Worm (Caenorhabditis elegans) whole organism, midembryonic: ENCODE measurements around the gene mig-15.

Experiments used
- T22C8.4 ChIP-seq: fragments of 200-800 bp; sonication (Bioruptor generic); IDR thresholded peaks from 2 replicates; pipeline ENCODE4 v1.3.6; 2022; ENCODE audit warnings: missing genetic modification characterization, missing compliant biosample characterization
- cog-1 ChIP-seq: sonication (generic microtip); optimal IDR thresholded peaks from 2 replicates; lab custom pipeline; 2016; ENCODE audit warnings: missing genetic modification characterization, missing compliant biosample characterization
- flt-1 ChIP-seq: fragments of 200-800 bp; sonication (Bioruptor generic); IDR thresholded peaks from 2 replicates; pipeline ENCODE4 v1.3.6; 2022; ENCODE audit warnings: missing genetic modification characterization, missing compliant biosample characterization
- klf-2 ChIP-seq: fragments of 200-800 bp; sonication (Bioruptor generic); conservative IDR thresholded peaks from 2 replicates; pipeline ENCODE4 v1.3.6; 2022; ENCODE audit warnings: missing genetic modification reagents, missing genetic modification characterization, missing compliant biosample characterization
- med-1 ChIP-seq: sonication (generic microtip); optimal IDR thresholded peaks from 2 replicates; lab custom pipeline; 2017; ENCODE audit warnings: missing genetic modification characterization, mild to moderate bottlenecking, missing compliant biosample characterization, antibody characterized with exemption, missing genetic modification reagents; ENCODE audit not compliant: insufficient read depth
- ref-1 ChIP-seq: fragments of 200-800 bp; sonication (Bioruptor generic); conservative IDR thresholded peaks from 2 replicates; pipeline ENCODE4 v1.3.6; 2022; ENCODE audit warnings: missing genetic modification reagents, missing genetic modification characterization, missing compliant biosample characterization
- tab-1 ChIP-seq: fragments of 200-800 bp; sonication (Bioruptor generic); IDR thresholded peaks from 2 replicates; pipeline ENCODE4 v1.3.6; 2022; ENCODE audit warnings: missing genetic modification characterization, missing compliant biosample characterization
- ztf-23 ChIP-seq: fragments of 200-800 bp; sonication (Bioruptor generic); IDR thresholded peaks from 2 replicates; pipeline ENCODE4 v1.3.6; 2022; ENCODE audit warnings: missing genetic modification reagents, missing genetic modification characterization, missing compliant biosample characterization
- ztf-29 ChIP-seq: fragments of 200-800 bp; sonication (Bioruptor generic); IDR thresholded peaks from 2 replicates; pipeline ENCODE4 v1.3.6; 2022; ENCODE audit warnings: missing genetic modification reagents, missing genetic modification characterization, missing compliant biosample characterization

The mig-15 gene

DNA sequence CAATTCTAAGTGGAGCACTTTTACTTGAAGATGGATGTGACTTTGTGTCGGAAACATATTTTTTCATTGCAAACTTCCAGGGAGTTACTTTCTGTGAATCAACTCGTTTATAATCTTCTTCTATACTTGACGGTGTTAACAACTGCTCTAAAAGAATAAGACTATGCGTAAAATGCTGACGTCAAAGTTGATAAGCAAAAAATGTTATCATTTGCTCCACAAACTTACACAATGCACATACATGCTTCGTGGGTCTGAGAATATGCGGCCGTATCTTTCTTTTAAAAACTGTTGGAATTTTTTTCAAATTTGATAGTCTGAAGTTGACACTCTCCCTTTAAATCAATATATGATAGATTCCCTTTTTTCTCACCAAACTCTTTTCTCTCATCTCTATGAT, 33.3 kb downstream of the mig-15 start:
- no peak for TF ChIP-seq tab-1 (GFP tag; lab: Robert Waterston, UW)

ce11 chrX:10394238-10394637, 34.2 kb downstream of the mig-15 start:
- TF ChIP-seq ref-1 (GFP tag; lab: Robert Waterston, UW), result no peak
- TF ChIP-seq cog-1 (tag; lab: Kevin White, UChicago), result peak; percentile 36

DNA sequence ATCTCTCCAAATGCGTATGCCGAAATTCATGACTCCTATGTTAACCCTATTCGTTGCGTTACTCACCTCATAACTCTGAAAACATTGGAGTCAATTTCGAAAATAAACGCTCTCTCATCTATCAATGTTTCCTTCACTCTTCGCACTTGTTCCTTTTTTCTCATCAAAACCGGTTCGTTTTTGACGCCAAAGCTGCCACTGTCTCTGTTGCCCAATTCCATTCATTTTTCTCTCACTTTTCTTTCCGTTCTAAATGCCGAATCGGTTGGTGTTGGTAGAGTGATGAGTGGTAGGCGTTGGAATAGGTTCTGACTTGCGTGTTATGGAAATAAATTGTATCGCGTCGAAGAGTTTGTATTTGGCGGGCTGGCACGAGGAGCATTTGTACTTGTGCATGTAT, 35.1 kb downstream of the mig-15 start:
- no peak for TF ChIP-seq klf-2 (GFP tag; lab: Robert Waterston, UW)
- no peak for TF ChIP-seq ztf-23 (GFP tag; lab: Robert Waterston, UW)

DNA sequence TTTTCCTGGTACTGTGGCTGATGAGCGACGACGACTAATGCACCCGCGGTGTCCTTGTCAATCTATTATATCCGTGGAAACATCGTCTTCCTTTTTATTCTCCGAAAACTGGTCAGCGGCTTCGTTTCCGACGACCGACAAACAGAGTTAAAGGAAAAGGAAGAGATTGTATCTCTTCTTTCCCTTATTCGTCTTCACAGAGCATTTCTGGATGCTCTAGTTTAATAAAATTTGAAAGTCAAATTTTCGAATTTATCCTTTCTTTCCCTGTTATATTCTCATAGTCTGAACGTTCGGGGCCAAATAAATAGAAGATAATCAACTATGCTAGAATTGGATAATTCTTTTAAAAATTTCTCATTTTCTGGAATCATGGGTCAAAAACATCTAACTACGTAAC, 35.7 kb downstream of the mig-15 start:
- no peak for TF ChIP-seq ztf-29 (GFP tag; lab: Robert Waterston, UW)
- TF ChIP-seq flt-1, result no peak
- TF ChIP-seq ztf-23 (GFP tag; lab: Robert Waterston, UW), result no peak
- no peak for TF ChIP-seq cog-1 (tag; lab: Kevin White, UChicago)
- no peak for TF ChIP-seq med-1 (GFP tag; lab: Kevin White, UChicago)
- no peak for TF ChIP-seq T22C8.4 (GFP tag; lab: Robert Waterston, UW)
- TF ChIP-seq ref-1 (GFP tag; lab: Robert Waterston, UW), result no peak
- TF ChIP-seq klf-2 (GFP tag; lab: Robert Waterston, UW), result no peak
- TF ChIP-seq tab-1 (GFP tag; lab: Robert Waterston, UW), result no peak

- no peak for TF ChIP-seq ztf-29 (GFP tag; lab: Robert Waterston, UW)
- TF ChIP-seq T22C8.4 (GFP tag; lab: Robert Waterston, UW), result no peak
- TF ChIP-seq cog-1 (tag; lab: Kevin White, UChicago), result peak; percentile 10
Observed at ce11 chrX:10391174-10391573, 37.3 kb downstream of the mig-15 start.

DNA sequence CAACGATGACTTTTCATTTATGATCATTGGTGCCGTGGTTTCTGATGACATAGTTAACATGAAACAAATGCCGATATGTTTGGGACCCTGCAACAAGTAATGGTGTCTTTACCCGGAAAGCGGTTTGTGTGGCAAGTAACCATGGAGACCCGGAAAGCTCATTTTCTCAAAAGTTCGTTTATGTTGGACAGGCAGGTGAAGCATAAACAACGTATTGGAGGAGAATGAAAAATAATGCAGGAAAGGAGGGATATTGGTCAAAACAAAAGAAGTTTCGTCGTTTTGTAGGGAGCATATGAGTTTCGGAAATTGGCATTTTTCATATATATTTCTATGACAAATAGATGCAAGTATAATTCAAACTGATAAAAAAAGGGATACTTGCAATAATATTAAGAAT, 42.0 kb downstream of the mig-15 start, which contains the start of gene dyf-6:
Gene dyf-6, minus strand, starts transcription at position 101 of the 400 bp plus-strand sequence.
- no peak for TF ChIP-seq ztf-23 (GFP tag; lab: Robert Waterston, UW)
- no peak for TF ChIP-seq T22C8.4 (GFP tag; lab: Robert Waterston, UW)
- TF ChIP-seq ref-1 (GFP tag; lab: Robert Waterston, UW), result no peak
- TF ChIP-seq klf-2 (GFP tag; lab: Robert Waterston, UW), result no peak
- no peak for TF ChIP-seq flt-1
- no peak for TF ChIP-seq tab-1 (GFP tag; lab: Robert Waterston, UW)
- no peak for TF ChIP-seq cog-1 (tag; lab: Kevin White, UChicago)
- TF ChIP-seq ztf-29 (GFP tag; lab: Robert Waterston, UW), result no peak
- TF ChIP-seq med-1 (GFP tag; lab: Kevin White, UChicago), result no peak

DNA sequence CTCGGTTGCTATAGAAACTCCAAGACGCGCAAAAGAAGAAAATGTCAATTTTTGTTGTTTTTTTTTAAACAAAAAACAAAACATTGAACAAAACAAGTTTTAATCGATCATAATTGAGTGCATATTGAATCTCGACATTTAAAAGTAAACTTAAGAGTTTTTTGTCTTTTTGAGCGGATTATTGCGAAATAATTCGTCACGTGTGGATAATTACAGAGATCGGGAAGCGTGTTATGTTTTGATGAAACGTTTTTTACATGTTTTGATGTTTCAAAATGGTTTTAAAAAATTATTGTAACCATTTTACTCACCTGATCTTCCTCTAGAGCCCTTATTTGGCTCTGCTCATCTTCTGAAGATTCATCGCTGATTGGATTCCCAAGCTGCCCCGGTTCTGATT, 42.5 kb downstream of the mig-15 start:
- TF ChIP-seq tab-1 (GFP tag; lab: Robert Waterston, UW) (no peak), med-1 (GFP tag; lab: Kevin White, UChicago) (no peak), klf-2 (GFP tag; lab: Robert Waterston, UW) (no peak), flt-1 (no peak), ztf-23 (GFP tag; lab: Robert Waterston, UW) (no peak), ref-1 (GFP tag; lab: Robert Waterston, UW) (no peak), T22C8.4 (GFP tag; lab: Robert Waterston, UW) (no peak), ztf-29 (GFP tag; lab: Robert Waterston, UW) (no peak), cog-1 (tag; lab: Kevin White, UChicago) (no peak)

DNA sequence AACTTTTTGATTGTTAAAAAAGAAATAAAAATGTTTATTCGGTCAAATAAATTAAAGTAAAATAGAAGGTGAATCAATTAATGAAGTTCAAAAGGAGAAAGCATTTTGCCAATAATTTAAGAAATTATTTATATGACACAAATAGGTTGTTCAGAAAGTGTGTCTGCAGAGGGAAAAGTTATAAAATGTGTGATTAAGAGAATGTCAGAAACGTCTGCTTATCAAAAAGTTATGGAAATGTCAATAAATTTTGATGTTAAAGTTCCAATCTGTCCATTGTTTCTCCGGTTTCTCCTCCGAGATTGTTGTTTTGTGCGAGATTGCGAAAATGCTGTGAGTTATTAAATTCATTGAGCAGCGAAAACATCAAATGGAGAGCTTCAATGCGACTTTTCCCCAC, 48.8 kb downstream of the mig-15 start, which contains the start of gene rme-4:
Gene rme-4, minus strand, starts transcription at position 168 of the 400 bp plus-strand sequence.
- TF ChIP-seq ztf-29 (GFP tag; lab: Robert Waterston, UW) (no peak), med-1 (GFP tag; lab: Kevin White, UChicago) (no peak), ref-1 (GFP tag; lab: Robert Waterston, UW) (no peak), cog-1 (tag; lab: Kevin White, UChicago) (no peak), flt-1 (no peak), ztf-23 (GFP tag; lab: Robert Waterston, UW) (no peak), klf-2 (GFP tag; lab: Robert Waterston, UW) (no peak), T22C8.4 (GFP tag; lab: Robert Waterston, UW) (no peak)

- TF ChIP-seq cog-1 (tag; lab: Kevin White, UChicago) (peak; percentile 39), T22C8.4 (GFP tag; lab: Robert Waterston, UW) (no peak)
Observed at ce11 chrX:10377663-10378062, 50.8 kb downstream of the mig-15 start.

- TF ChIP-seq med-1 (GFP tag; lab: Kevin White, UChicago) (no peak), tab-1 (GFP tag; lab: Robert Waterston, UW) (no peak), T22C8.4 (GFP tag; lab: Robert Waterston, UW) (no peak), ref-1 (GFP tag; lab: Robert Waterston, UW) (no peak), ztf-23 (GFP tag; lab: Robert Waterston, UW) (no peak), flt-1 (no peak), klf-2 (GFP tag; lab: Robert Waterston, UW) (no peak), ztf-29 (GFP tag; lab: Robert Waterston, UW) (no peak)
Observed at ce11 chrX:10376989-10377388, 51.5 kb downstream of the mig-15 start.

- no peak for TF ChIP-seq med-1 (GFP tag; lab: Kevin White, UChicago)
- TF ChIP-seq klf-2 (GFP tag; lab: Robert Waterston, UW), result no peak
- no peak for TF ChIP-seq ref-1 (GFP tag; lab: Robert Waterston, UW)
- no peak for TF ChIP-seq ztf-29 (GFP tag; lab: Robert Waterston, UW)
- TF ChIP-seq flt-1, result no peak
- TF ChIP-seq T22C8.4 (GFP tag; lab: Robert Waterston, UW), result no peak
- TF ChIP-seq tab-1 (GFP tag; lab: Robert Waterston, UW), result no peak
- TF ChIP-seq ztf-23 (GFP tag; lab: Robert Waterston, UW), result no peak
- no peak for TF ChIP-seq cog-1 (tag; lab: Kevin White, UChicago)
Observed at ce11 chrX:10373581-10373980, 54.9 kb downstream of the mig-15 start.
